Fruit fly (Drosophila melanogaster) whole organism, pupa: ENCODE data around the gene ND-39.

Source experiments
- CG10348 ChIP-seq: fragments of 200-800 bp; sonication (Bioruptor generic); IDR thresholded peaks from 2 replicates; pipeline ENCODE4 v1.3.6; 2022; ENCODE audit warnings: missing biosample characterization, missing genetic modification characterization
- CG12605 ChIP-seq: fragments of 200-800 bp; sonication (Bioruptor generic); IDR thresholded peaks from 2 replicates; pipeline ENCODE4 v1.3.6; 2022; ENCODE audit warnings: missing biosample characterization, missing genetic modification characterization
- CG13204 ChIP-seq: fragments of 200-800 bp; sonication (Bioruptor generic); optimal IDR thresholded peaks from 2 replicates; lab custom pipeline; 2018; ENCODE audit warnings: missing biosample characterization, mild to moderate bottlenecking, missing genetic modification characterization, moderate library complexity
- CG14655 ChIP-seq: fragments of 200-800 bp; sonication (Bioruptor generic); optimal IDR thresholded peaks from 3 replicates; lab custom pipeline; 2017; ENCODE audit warnings: mild to moderate bottlenecking, missing biosample characterization, missing genetic modification reagents, missing genetic modification characterization
- CG15710 ChIP-seq: fragments of 200-800 bp; sonication (Bioruptor generic); optimal IDR thresholded peaks from 2 replicates; lab custom pipeline; 2018; ENCODE audit warnings: missing biosample characterization, mild to moderate bottlenecking, missing genetic modification characterization, moderate library complexity
- CG17806 ChIP-seq: fragments of 200-800 bp; sonication (Bioruptor generic); optimal IDR thresholded peaks from 2 replicates; lab custom pipeline; 2018; ENCODE audit warnings: missing biosample characterization, mild to moderate bottlenecking, missing genetic modification characterization, moderate library complexity
- CG32121 ChIP-seq: fragments of 200-800 bp; sonication (Bioruptor generic); IDR thresholded peaks from 2 replicates; pipeline ENCODE4 v1.3.6; 2022; ENCODE audit warnings: missing biosample characterization, missing genetic modification characterization
- CG34367 ChIP-seq: fragments of 200-800 bp; sonication (Bioruptor generic); optimal IDR thresholded peaks from 2 replicates; lab custom pipeline; 2018; ENCODE audit warnings: missing biosample characterization, mild to moderate bottlenecking, missing genetic modification characterization
- CG4496 ChIP-seq: fragments of 200-800 bp; sonication (Bioruptor generic); IDR thresholded peaks from 3 replicates; pipeline ENCODE4 v1.3.6; 2022; ENCODE audit warnings: missing biosample characterization, missing genetic modification characterization
- CG8159 ChIP-seq: fragments of 200-800 bp; sonication (Bioruptor generic); optimal IDR thresholded peaks from 3 replicates; lab custom pipeline; 2018; ENCODE audit warnings: missing biosample characterization, mild to moderate bottlenecking, missing genetic modification characterization, moderate library complexity
- CG8301 ChIP-seq: fragments of 200-800 bp; sonication (Bioruptor generic); optimal IDR thresholded peaks from 2 replicates; lab custom pipeline; 2018; ENCODE audit warnings: missing biosample characterization, mild to moderate bottlenecking, missing genetic modification characterization
- CG9948 ChIP-seq: fragments of 200-800 bp; sonication (Bioruptor generic); optimal IDR thresholded peaks from 2 replicates; lab custom pipeline; 2018; ENCODE audit warnings: missing biosample characterization, mild to moderate bottlenecking, missing genetic modification characterization, moderate library complexity
- D1 ChIP-seq: fragments of 200-800 bp; sonication (Bioruptor generic); optimal IDR thresholded peaks from 2 replicates; lab custom pipeline; 2018; ENCODE audit warnings: missing biosample characterization, mild to moderate bottlenecking, missing genetic modification characterization, moderate library complexity
- EcR ChIP-seq: fragments of 200-800 bp; sonication (Bioruptor generic); optimal IDR thresholded peaks from 3 replicates; lab custom pipeline; 2019; ENCODE audit warnings: missing biosample characterization, missing genetic modification characterization, mild to moderate bottlenecking, moderate library complexity, missing genetic modification reagents
- Ets98B ChIP-seq: fragments of 200-800 bp; sonication (Bioruptor generic); IDR thresholded peaks from 2 replicates; pipeline ENCODE4 v1.3.6; 2022; ENCODE audit warnings: missing biosample characterization, missing genetic modification characterization
- Pif1A ChIP-seq: fragments of 200-800 bp; sonication (Bioruptor generic); optimal IDR thresholded peaks from 3 replicates; lab custom pipeline; 2016; ENCODE audit warnings: missing biosample characterization, missing genetic modification characterization
- Pif1B ChIP-seq: fragments of 200-800 bp; sonication (Bioruptor generic); optimal IDR thresholded peaks from 3 replicates; lab custom pipeline; 2016; ENCODE audit warnings: missing biosample characterization, missing genetic modification characterization
- Snoo ChIP-seq: fragments of 200-800 bp; sonication (Bioruptor generic); optimal IDR thresholded peaks from 3 replicates; lab custom pipeline; 2017; ENCODE audit warnings: missing biosample characterization, mild to moderate bottlenecking, missing genetic modification characterization, inconsistent platforms
- fd96Ca ChIP-seq: fragments of 200-800 bp; sonication (Bioruptor generic); IDR thresholded peaks from 3 replicates; pipeline ENCODE4 v1.3.6; 2022; ENCODE audit warnings: missing biosample characterization, missing genetic modification characterization
- gl ChIP-seq: fragments of 200-800 bp; sonication (Bioruptor generic); optimal IDR thresholded peaks from 2 replicates; lab custom pipeline; 2018; ENCODE audit warnings: missing biosample characterization, mild to moderate bottlenecking, missing genetic modification characterization
- rn ChIP-seq: fragments of 200-800 bp; sonication (Bioruptor generic); IDR thresholded peaks from 2 replicates; pipeline ENCODE4 v1.3.6; 2022; ENCODE audit warnings: missing biosample characterization, missing genetic modification characterization

The ND-39 gene

dm6 chr3L:20536919-20537318, 45.0 kb downstream of the ND-39 start:
- TF ChIP-seq CG10348 = no peak

- no peak for TF ChIP-seq CG32121 (GFP tag; lab: Robert Waterston, UW)
- TF ChIP-seq CG8301 (tag; lab: Kevin White, UChicago) = no peak
- TF ChIP-seq CG8159 (tag; lab: Kevin White, UChicago) = no peak
- TF ChIP-seq CG17806 = no peak
- TF ChIP-seq Pif1A = no peak
- peak; percentile 3 for TF ChIP-seq CG14655 (GFP tag; lab: Kevin White, UChicago)
- no peak for TF ChIP-seq CG9948
- no peak for TF ChIP-seq CG34367
- TF ChIP-seq D1 = no peak
These were observed 45.9 kb downstream of the ND-39 start for dm6 chr3L:20537655-20538300.

dm6 chr3L:20538458-20538857, 46.6 kb downstream of the ND-39 start:
- TF ChIP-seq CG32121 (GFP tag; lab: Robert Waterston, UW) (0 out of 2 replicates have a peak, but pooled peaks have one; percentile 18), Snoo (no peak)

- TF ChIP-seq CG32121 (GFP tag; lab: Robert Waterston, UW) (no peak), CG12605 (no peak), Pif1A (no peak), CG14655 (GFP tag; lab: Kevin White, UChicago) (no peak), Ets98B (GFP tag; lab: Robert Waterston, UW) (no peak), CG10348 (no peak), CG34367 (no peak), CG8159 (tag; lab: Kevin White, UChicago) (no peak)
These were observed 47.5 kb downstream of the ND-39 start for dm6 chr3L:20539116-20539990.

- TF ChIP-seq CG10348 = no peak
- peak; percentile 82 for TF ChIP-seq CG8301 (tag; lab: Kevin White, UChicago)
- peak; percentile 87 for TF ChIP-seq CG32121 (GFP tag; lab: Robert Waterston, UW)
- 0 out of 2 replicates have a peak, but pooled peaks have one; percentile 37 for TF ChIP-seq CG12605
- TF ChIP-seq EcR (GFP tag; lab: Kevin White, UChicago) = peak; percentile 63
- peak; percentile 32; the same call in 1 of the 3 replicates for TF ChIP-seq fd96Ca
- peak; percentile 68 for TF ChIP-seq CG15710 (tag; lab: Kevin White, UChicago)
- peak; percentile 74; the same call in 1 of the 2 replicates for TF ChIP-seq Ets98B (GFP tag; lab: Robert Waterston, UW)
- peak; percentile 82 for TF ChIP-seq Pif1A
- peak; percentile 82 for TF ChIP-seq Pif1B (GFP tag; lab: Kevin White, UChicago)
- peak; percentile 83 for TF ChIP-seq CG8159 (tag; lab: Kevin White, UChicago)
- TF ChIP-seq gl (tag; lab: Kevin White, UChicago) = peak; percentile 52
- peak; percentile 76 for TF ChIP-seq CG14655 (GFP tag; lab: Kevin White, UChicago)
- no peak for TF ChIP-seq CG13204 (GFP tag; lab: Kevin White, UChicago)
- peak; percentile 47 for TF ChIP-seq rn (GFP tag; lab: Robert Waterston, UW)
- TF ChIP-seq Snoo = peak; percentile 73
- TF ChIP-seq CG17806 = peak; percentile 72
- peak; percentile 69 for TF ChIP-seq CG4496 (GFP tag; lab: Robert Waterston, UW)
- TF ChIP-seq CG9948 = peak; percentile 73
- peak; percentile 83 for TF ChIP-seq D1
- peak; percentile 56 for TF ChIP-seq CG34367
These were observed 48.5 kb downstream of the ND-39 start, which contains the start of gene Rcd2 for dm6 chr3L:20540182-20540974. Gene Rcd2, minus strand, starts transcription at chr3L:20540417.

- no peak for TF ChIP-seq Ets98B (GFP tag; lab: Robert Waterston, UW)
- TF ChIP-seq D1 = peak; percentile 41
These were observed 49.4 kb downstream of the ND-39 start for dm6 chr3L:20540975-20541951.
